Fruit fly (Drosophila melanogaster) whole organism, adult: ENCODE measurements around the gene CG43127.

ENCODE experiments used
- CG5204 ChIP-seq: fragments of 200-800 bp; sonication (Bioruptor generic); optimal IDR thresholded peaks from 2 replicates; lab custom pipeline; 2016; ENCODE audit warnings: missing biosample characterization, missing genetic modification characterization
- Crg-1 ChIP-seq: fragments of 200-800 bp; sonication (Bioruptor generic); optimal IDR thresholded peaks from 2 replicates; lab custom pipeline; 2016; ENCODE audit warnings: missing biosample characterization, missing genetic modification characterization
- cnc ChIP-seq, 2 experiments: fragments of >200 bp; optimal IDR thresholded peaks; 2 replicates each; lab custom pipeline; 2017
- tj ChIP-seq: fragments of 200-800 bp; sonication (Bioruptor generic); optimal IDR thresholded peaks from 3 replicates; lab custom pipeline; 2017; ENCODE audit warnings: missing biosample characterization, mild to moderate bottlenecking, missing genetic modification characterization, moderate library complexity

- TF ChIP-seq CG5204 (GFP tag; lab: Kevin White, UChicago) (no peak), tj (GFP tag; lab: Kevin White, UChicago) (no peak), Crg-1 (GFP tag; lab: Kevin White, UChicago) (no peak), cnc (optimal IDR thresholded peaks at IDR 0.05; lab: Kevin White, UChicago) (no peak)
Measured at dm6 chr3L:10672540-10672939, 47.1 kb upstream of the CG43127 start.
